Worm (Caenorhabditis elegans) whole organism, midembryonic: Measurements from ENCODE around the gene skr-8.
A peak's percentile ranks its signal among the peaks of the same experiment; 100 is the strongest.

Experiments
- T22C8.4 ChIP-seq: fragments of 200-800 bp; sonication (Bioruptor generic); IDR thresholded peaks from 2 replicates; pipeline ENCODE4 v1.3.6; 2022; ENCODE audit warnings: missing genetic modification characterization, missing compliant biosample characterization
- cog-1 ChIP-seq: sonication (generic microtip); optimal IDR thresholded peaks from 2 replicates; lab custom pipeline; 2016; ENCODE audit warnings: missing genetic modification characterization, missing compliant biosample characterization
- flt-1 ChIP-seq: fragments of 200-800 bp; sonication (Bioruptor generic); IDR thresholded peaks from 2 replicates; pipeline ENCODE4 v1.3.6; 2022; ENCODE audit warnings: missing genetic modification characterization, missing compliant biosample characterization
- klf-2 ChIP-seq: fragments of 200-800 bp; sonication (Bioruptor generic); conservative IDR thresholded peaks from 2 replicates; pipeline ENCODE4 v1.3.6; 2022; ENCODE audit warnings: missing genetic modification reagents, missing genetic modification characterization, missing compliant biosample characterization
- med-1 ChIP-seq: sonication (generic microtip); optimal IDR thresholded peaks from 2 replicates; lab custom pipeline; 2017; ENCODE audit warnings: missing genetic modification characterization, mild to moderate bottlenecking, missing compliant biosample characterization, antibody characterized with exemption, missing genetic modification reagents; ENCODE audit not compliant: insufficient read depth
- ref-1 ChIP-seq: fragments of 200-800 bp; sonication (Bioruptor generic); conservative IDR thresholded peaks from 2 replicates; pipeline ENCODE4 v1.3.6; 2022; ENCODE audit warnings: missing genetic modification reagents, missing genetic modification characterization, missing compliant biosample characterization
- tab-1 ChIP-seq: fragments of 200-800 bp; sonication (Bioruptor generic); IDR thresholded peaks from 2 replicates; pipeline ENCODE4 v1.3.6; 2022; ENCODE audit warnings: missing genetic modification characterization, missing compliant biosample characterization
- ztf-23 ChIP-seq: fragments of 200-800 bp; sonication (Bioruptor generic); IDR thresholded peaks from 2 replicates; pipeline ENCODE4 v1.3.6; 2022; ENCODE audit warnings: missing genetic modification reagents, missing genetic modification characterization, missing compliant biosample characterization
- ztf-29 ChIP-seq: fragments of 200-800 bp; sonication (Bioruptor generic); IDR thresholded peaks from 2 replicates; pipeline ENCODE4 v1.3.6; 2022; ENCODE audit warnings: missing genetic modification reagents, missing genetic modification characterization, missing compliant biosample characterization

The skr-8 gene

ce11 chrIV:17118987-17119732 lies 46.5 kb downstream of the skr-8 start, which contains the start of gene itsn-1:
Gene itsn-1, plus strand, starts transcription at chrIV:17119682.
- no peak for TF ChIP-seq cog-1 (tag; lab: Kevin White, UChicago)
- TF ChIP-seq ref-1 (GFP tag; lab: Robert Waterston, UW), result no peak
- TF ChIP-seq med-1, result no peak
- TF ChIP-seq flt-1 (GFP tag; lab: Robert Waterston, UW), result no peak
- no peak for TF ChIP-seq ztf-23 (GFP tag; lab: Robert Waterston, UW)
- peak; percentile 47; the same call in 1 of the 2 replicates for TF ChIP-seq T22C8.4
- TF ChIP-seq ztf-29, result no peak

- TF ChIP-seq flt-1 (GFP tag; lab: Robert Waterston, UW), result peak; percentile 25; the same call in 1 of the 2 replicates
- no peak for TF ChIP-seq ztf-23 (GFP tag; lab: Robert Waterston, UW)
Observed at ce11 chrIV:17118585-17118984, 47.0 kb downstream of the skr-8 start, which contains the start of gene uaf-2. Gene uaf-2, minus strand, starts transcription at chrIV:17118767.

ce11 chrIV:17116821-17117220 lies 48.8 kb downstream of the skr-8 start:
- TF ChIP-seq ztf-23 (GFP tag; lab: Robert Waterston, UW) (no peak), tab-1 (0 out of 2 replicates have a peak, but pooled peaks have one; percentile 51), ztf-29 (no peak)

ce11 chrIV:17116345-17116744 lies 49.3 kb downstream of the skr-8 start, which contains the start of gene cyn-13:
Gene cyn-13, minus strand, starts transcription at chrIV:17116657.
- TF ChIP-seq med-1 (no peak), ztf-29 (no peak), T22C8.4 (no peak), cog-1 (tag; lab: Kevin White, UChicago) (no peak), klf-2 (GFP tag; lab: Robert Waterston, UW) (no peak), flt-1 (GFP tag; lab: Robert Waterston, UW) (no peak), tab-1 (no peak), ztf-23 (GFP tag; lab: Robert Waterston, UW) (no peak), ref-1 (GFP tag; lab: Robert Waterston, UW) (no peak)
